Worm (Caenorhabditis elegans) whole organism, early embryonic: ENCODE data around the gene C24H11.2.
"Not testable (repeated sequence)": the region's sequence is repeated elsewhere in the genome, so short reads cannot be mapped to it uniquely, and the experiment has no call there.

Experiments
- B0310.2 ChIP-seq: sonication (generic microtip); optimal IDR thresholded peaks from 2 replicates; lab custom pipeline; 2016; ENCODE audit warnings: mild to moderate bottlenecking, missing genetic modification characterization, missing compliant biosample characterization
- F13C5.2 ChIP-seq: sonication (generic microtip); optimal IDR thresholded peaks from 2 replicates; lab custom pipeline; 2017; ENCODE audit warnings: mild to moderate bottlenecking, missing genetic modification characterization, inconsistent platforms, missing compliant biosample characterization
- aly-1 ChIP-seq: sonication (generic microtip); optimal IDR thresholded peaks from 2 replicates; lab custom pipeline; 2016; ENCODE audit warnings: missing genetic modification characterization, missing compliant biosample characterization
- ama-1 ChIP-seq: fragments of 150-350 bp; optimal IDR thresholded peaks from 2 replicates; lab custom pipeline; 2014
- ceh-13 ChIP-seq: fragments of 200-800 bp; sonication (Bioruptor generic); optimal IDR thresholded peaks from 2 replicates; lab custom pipeline; 2018; ENCODE audit warnings: mild to moderate bottlenecking, missing genetic modification characterization, missing compliant biosample characterization
- ceh-36 ChIP-seq: sonication (generic microtip); optimal IDR thresholded peaks from 2 replicates; lab custom pipeline; 2016; ENCODE audit warnings: missing genetic modification characterization, inconsistent platforms, missing compliant biosample characterization
- ets-7 ChIP-seq: sonication (generic microtip); optimal IDR thresholded peaks from 2 replicates; lab custom pipeline; 2016; ENCODE audit warnings: missing genotype, missing genetic modification characterization, missing compliant biosample characterization
- flt-1 ChIP-seq: fragments of 200-800 bp; sonication (Bioruptor generic); IDR thresholded peaks from 2 replicates; pipeline ENCODE4 v1.3.6; 2022; ENCODE audit warnings: missing genetic modification characterization, missing compliant biosample characterization
- hmbx-1 ChIP-seq: sonication (generic microtip); optimal IDR thresholded peaks from 2 replicates; lab custom pipeline; 2016; ENCODE audit warnings: mild to moderate bottlenecking, missing genetic modification characterization, missing compliant biosample characterization
- hmg-4 ChIP-seq: fragments of 200-800 bp; sonication (Bioruptor generic); optimal IDR thresholded peaks from 2 replicates; lab custom pipeline; 2018; ENCODE audit warnings: mild to moderate bottlenecking, missing genetic modification characterization, missing compliant biosample characterization
- hnd-1 ChIP-seq: sonication (generic microtip); optimal IDR thresholded peaks from 2 replicates; lab custom pipeline; 2016; ENCODE audit warnings: missing genetic modification characterization, missing compliant biosample characterization
- pes-1 ChIP-seq: fragments of 200-800 bp; sonication (Bioruptor generic); IDR thresholded peaks from 2 replicates; pipeline ENCODE4 v1.3.6; 2022; ENCODE audit warnings: missing genetic modification reagents, missing genetic modification characterization, missing compliant biosample characterization
- scrt-1 ChIP-seq: fragments of 200-800 bp; sonication (Bioruptor generic); IDR thresholded peaks from 2 replicates; pipeline ENCODE4 v1.3.6; 2022; ENCODE audit warnings: missing genetic modification characterization, missing compliant biosample characterization
- sea-1 ChIP-seq: fragments of 200-800 bp; sonication (Bioruptor generic); conservative IDR thresholded peaks from 2 replicates; pipeline ENCODE4 v1.3.6; 2022; ENCODE audit warnings: missing genetic modification characterization, missing compliant biosample characterization
- tbx-11 ChIP-seq: fragments of 200-800 bp; sonication (Bioruptor generic); IDR thresholded peaks from 2 replicates; pipeline ENCODE4 v1.3.6; 2022; ENCODE audit warnings: missing genetic modification characterization, missing compliant biosample characterization
- tbx-37 ChIP-seq: fragments of 200-800 bp; sonication (Bioruptor generic); conservative IDR thresholded peaks from 2 replicates; pipeline ENCODE4 v1.3.6; 2022; ENCODE audit warnings: missing genetic modification reagents, missing genetic modification characterization, missing compliant biosample characterization
- tra-4 ChIP-seq: sonication (generic microtip); optimal IDR thresholded peaks from 2 replicates; lab custom pipeline; 2017; ENCODE audit warnings: missing genetic modification characterization, missing compliant biosample characterization

C24H11.2 gene

ce11 chrIII:11808818-11809217, 16.7 kb upstream of the C24H11.2 start, which contains the start of gene C18D11.9:
TSS of gene C18D11.9 (plus strand) at chrIII:11809118.
- no peak for TF ChIP-seq tra-4
- no peak for TF ChIP-seq pes-1 (GFP tag; lab: Robert Waterston, UW)
- TF ChIP-seq tbx-11 = no peak
- no peak for TF ChIP-seq scrt-1
- no peak for TF ChIP-seq tbx-37
- TF ChIP-seq ama-1 = no peak
- TF ChIP-seq B0310.2 = no peak
- TF ChIP-seq hmbx-1 (tag; lab: Kevin White, UChicago) = no peak
- no peak for TF ChIP-seq hnd-1
- no peak for TF ChIP-seq hmg-4 (GFP tag; lab: Kevin White, UChicago)
- TF ChIP-seq flt-1 = no peak
- no peak for TF ChIP-seq ets-7

ce11 chrIII:11807418-11807817, 15.3 kb upstream of the C24H11.2 start, which contains the start of gene C18D11.10:
TSS of gene C18D11.10 (plus strand) at chrIII:11807718.
- TF ChIP-seq tbx-37 = no peak
- no peak for TF ChIP-seq hnd-1
- no peak for TF ChIP-seq tra-4

ce11 chrIII:11806695-11807094, 14.6 kb upstream of the C24H11.2 start, which contains the start of gene C18D11.7:
TSS of gene C18D11.7 (minus strand) at chrIII:11806795.
- no peak for TF ChIP-seq ets-7
- TF ChIP-seq F13C5.2 (tag; lab: Kevin White, UChicago) = no peak
- TF ChIP-seq hmg-4 (GFP tag; lab: Kevin White, UChicago) = no peak
- TF ChIP-seq tra-4 = no peak
- no peak for TF ChIP-seq hmbx-1 (tag; lab: Kevin White, UChicago)
- TF ChIP-seq tbx-37 = no peak
- no peak for TF ChIP-seq pes-1 (GFP tag; lab: Robert Waterston, UW)
- no peak for TF ChIP-seq B0310.2
- TF ChIP-seq ama-1 = no peak
- no peak for TF ChIP-seq flt-1
- no peak for TF ChIP-seq sea-1
- TF ChIP-seq ceh-13 (GFP tag; lab: Kevin White, UChicago) = no peak
- no peak for TF ChIP-seq tbx-11
- TF ChIP-seq scrt-1 = no peak
- TF ChIP-seq ceh-36 (tag; lab: Kevin White, UChicago) = no peak
- no peak for TF ChIP-seq hnd-1
- no peak for TF ChIP-seq aly-1 (tag; lab: Kevin White, UChicago)

- TF ChIP-seq hmbx-1 (tag; lab: Kevin White, UChicago) (no peak), B0310.2 (no peak)
Measured at ce11 chrIII:11795448-11795847, 3.3 kb upstream of the C24H11.2 start, which contains the start of gene twk-39. TSS of gene twk-39 (plus strand) at chrIII:11795748.

- TF ChIP-seq F13C5.2 (tag; lab: Kevin White, UChicago) (no peak), hmg-4 (GFP tag; lab: Kevin White, UChicago) (no peak), tbx-11 (no peak), tra-4 (no peak), ama-1 (no peak), aly-1 (tag; lab: Kevin White, UChicago) (no peak), ceh-13 (GFP tag; lab: Kevin White, UChicago) (no peak), ceh-36 (tag; lab: Kevin White, UChicago) (no peak), hmbx-1 (tag; lab: Kevin White, UChicago) (no peak), scrt-1 (no peak), hnd-1 (no peak), ets-7 (no peak), pes-1 (GFP tag; lab: Robert Waterston, UW) (no peak), tbx-37 (no peak), B0310.2 (no peak), sea-1 (no peak)
Measured at ce11 chrIII:11794389-11794788, 2.2 kb upstream of the C24H11.2 start.

- no peak for TF ChIP-seq scrt-1
- no peak for TF ChIP-seq ama-1
- TF ChIP-seq hmg-4 (GFP tag; lab: Kevin White, UChicago) = no peak
- TF ChIP-seq pes-1 (GFP tag; lab: Robert Waterston, UW) = no peak
- TF ChIP-seq ceh-13 (GFP tag; lab: Kevin White, UChicago) = no peak
- no peak for TF ChIP-seq tra-4
- no peak for TF ChIP-seq sea-1
- TF ChIP-seq tbx-11 = no peak
- TF ChIP-seq hnd-1 = no peak
- no peak for TF ChIP-seq B0310.2
- TF ChIP-seq flt-1 = no peak
- TF ChIP-seq F13C5.2 (tag; lab: Kevin White, UChicago) = no peak
- TF ChIP-seq aly-1 (tag; lab: Kevin White, UChicago) = no peak
- TF ChIP-seq ets-7 = no peak
- no peak for TF ChIP-seq ceh-36 (tag; lab: Kevin White, UChicago)
- TF ChIP-seq tbx-37 = no peak
- no peak for TF ChIP-seq hmbx-1 (tag; lab: Kevin White, UChicago)
Measured at ce11 chrIII:11789480-11789879, 2.7 kb downstream of the C24H11.2 start.

ce11 chrIII:11787376-11787775, 4.8 kb downstream of the C24H11.2 start, which contains the start of gene C24H11.1:
TSS of gene C24H11.1 (plus strand) at chrIII:11787676.
- not testable (repeated sequence) for TF ChIP-seq hmbx-1 (tag; lab: Kevin White, UChicago); B0310.2; ets-7

- TF ChIP-seq flt-1 (no peak), ets-7 (peak; percentile 30), ceh-36 (tag; lab: Kevin White, UChicago) (no peak), sea-1 (no peak), hmg-4 (GFP tag; lab: Kevin White, UChicago) (no peak), hnd-1 (no peak), tra-4 (no peak), aly-1 (tag; lab: Kevin White, UChicago) (no peak), tbx-11 (no peak)
Measured at ce11 chrIII:11785961-11786360, 6.2 kb downstream of the C24H11.2 start, which contains the start of gene tbx-38. TSS of gene tbx-38 (minus strand) at chrIII:11786061.

ce11 chrIII:11781800-11782199, 10.3 kb downstream of the C24H11.2 start, which contains the start of gene srd-74:
TSS of gene srd-74 (plus strand) at chrIII:11782100.
- no peak for TF ChIP-seq F13C5.2 (tag; lab: Kevin White, UChicago)
- no peak for TF ChIP-seq sea-1
- no peak for TF ChIP-seq hmbx-1 (tag; lab: Kevin White, UChicago)
- TF ChIP-seq scrt-1 = no peak
- no peak for TF ChIP-seq hnd-1
- TF ChIP-seq ama-1 = no peak
- no peak for TF ChIP-seq ets-7
- TF ChIP-seq ceh-13 (GFP tag; lab: Kevin White, UChicago) = no peak
- no peak for TF ChIP-seq ceh-36 (tag; lab: Kevin White, UChicago)
- TF ChIP-seq tbx-37 = no peak
- no peak for TF ChIP-seq B0310.2
- no peak for TF ChIP-seq flt-1
- no peak for TF ChIP-seq tra-4
- no peak for TF ChIP-seq aly-1 (tag; lab: Kevin White, UChicago)
- TF ChIP-seq tbx-11 = no peak
- TF ChIP-seq hmg-4 (GFP tag; lab: Kevin White, UChicago) = no peak
- TF ChIP-seq pes-1 (GFP tag; lab: Robert Waterston, UW) = no peak
